Fruit fly (Drosophila melanogaster) ovary, adult (tissue): Measurements from ENCODE around the gene fbl.

Source experiments
- CG17801 ChIP-seq: fragments of 200-800 bp; optimal IDR thresholded peaks from 2 replicates; lab custom pipeline; 2019; ENCODE audit warnings: missing biosample characterization, mild to moderate bottlenecking, missing genetic modification characterization, moderate library complexity; ENCODE audit not compliant: partially characterized antibody

The fbl gene

dm6 chr3L:20384086-20384810, at the start of gene fbl, which contains the start of gene CG5498:
fbl (plus strand) TSS chr3L:20384429.
CG5498 (minus strand) TSS chr3L:20384109.
- peak; percentile 76 for TF ChIP-seq CG17801 (GFP tag; lab: Kevin White, UChicago)

- TF ChIP-seq CG17801 (GFP tag; lab: Kevin White, UChicago), result no peak
Measured at dm6 chr3L:20342334-20342733, 41.9 kb upstream of the fbl start, which contains the start of gene Spn77Bc. Spn77Bc (plus strand) TSS chr3L:20342634.

dm6 chr3L:20347762-20348580, 36.3 kb upstream of the fbl start, which contains the start of the genes Rbbp5 and eRF1:
Rbbp5 (minus strand) TSS chr3L:20347942.
eRF1 (plus strand) TSS chr3L:20348355.
- TF ChIP-seq CG17801 (GFP tag; lab: Kevin White, UChicago), result peak; percentile 78

- no peak for TF ChIP-seq CG17801 (GFP tag; lab: Kevin White, UChicago)
Measured at dm6 chr3L:20348581-20349093, 35.6 kb upstream of the fbl start.

dm6 chr3L:20349333-20349924, 34.8 kb upstream of the fbl start:
- TF ChIP-seq CG17801 (GFP tag; lab: Kevin White, UChicago), result no peak

- TF ChIP-seq CG17801 (GFP tag; lab: Kevin White, UChicago), result no peak
Measured at dm6 chr3L:20353149-20353548, 31.1 kb upstream of the fbl start, which contains the start of gene CG5618. CG5618 (plus strand) TSS chr3L:20353449.

- TF ChIP-seq CG17801 (GFP tag; lab: Kevin White, UChicago), result no peak
Measured at dm6 chr3L:20353726-20354332, 30.4 kb upstream of the fbl start.

- TF ChIP-seq CG17801 (GFP tag; lab: Kevin White, UChicago), result no peak
Measured at dm6 chr3L:20354363-20354762, 29.9 kb upstream of the fbl start.

- no peak for TF ChIP-seq CG17801 (GFP tag; lab: Kevin White, UChicago)
Measured at dm6 chr3L:20354872-20355271, 29.4 kb upstream of the fbl start.

dm6 chr3L:20356613-20357012, 27.6 kb upstream of the fbl start, which contains the start of gene kin17:
kin17 (plus strand) TSS chr3L:20356807.
- no peak for TF ChIP-seq CG17801 (GFP tag; lab: Kevin White, UChicago)

- no peak for TF ChIP-seq CG17801 (GFP tag; lab: Kevin White, UChicago)
Measured at dm6 chr3L:20358212-20358611, 26.0 kb upstream of the fbl start, which contains the start of gene CG5665. CG5665 (plus strand) TSS chr3L:20358512.

dm6 chr3L:20361389-20361788, 22.8 kb upstream of the fbl start, which contains the start of gene Prim2:
Prim2 (minus strand) TSS chr3L:20361585.
- no peak for TF ChIP-seq CG17801 (GFP tag; lab: Kevin White, UChicago)

dm6 chr3L:20366074-20366473, 18.2 kb upstream of the fbl start:
- TF ChIP-seq CG17801 (GFP tag; lab: Kevin White, UChicago), result no peak

- no peak for TF ChIP-seq CG17801 (GFP tag; lab: Kevin White, UChicago)
Measured at dm6 chr3L:20366674-20367372, 17.4 kb upstream of the fbl start, which contains the start of the genes Toll-9 and in. Toll-9 (minus strand) TSS chr3L:20366724. in (plus strand) TSS chr3L:20367198.
